Worm (Caenorhabditis elegans) whole organism, L2 larva: Measurements from ENCODE around the gene mrps-22.

ENCODE experiments used
- ZK546.5 ChIP-seq: sonication (generic microtip); optimal IDR thresholded peaks from 2 replicates; lab custom pipeline; 2017; ENCODE audit warnings: missing biosample characterization, missing genetic modification characterization
- dmd-4 ChIP-seq: sonication (generic microtip); optimal IDR thresholded peaks from 2 replicates; lab custom pipeline; 2017; ENCODE audit warnings: missing biosample characterization, missing genetic modification characterization
- elt-3 ChIP-seq: sonication (generic microtip); optimal IDR thresholded peaks from 2 replicates; lab custom pipeline; 2017; ENCODE audit warnings: missing biosample characterization, missing genetic modification characterization
- lin-39 ChIP-seq: fragments of 150-350 bp; optimal IDR thresholded peaks from 2 replicates; lab custom pipeline; 2014; ENCODE audit warnings: missing biosample characterization, missing genetic modification reagents, missing genetic modification characterization
- nhr-129 ChIP-seq: fragments of 150-350 bp; optimal IDR thresholded peaks from 2 replicates; lab custom pipeline; 2014; ENCODE audit warnings: missing biosample characterization, missing genetic modification characterization
- snpc-4 ChIP-seq: fragments of 150-350 bp; optimal IDR thresholded peaks from 2 replicates; lab custom pipeline; 2014; ENCODE audit warnings: missing biosample characterization, missing genetic modification characterization

DNA sequence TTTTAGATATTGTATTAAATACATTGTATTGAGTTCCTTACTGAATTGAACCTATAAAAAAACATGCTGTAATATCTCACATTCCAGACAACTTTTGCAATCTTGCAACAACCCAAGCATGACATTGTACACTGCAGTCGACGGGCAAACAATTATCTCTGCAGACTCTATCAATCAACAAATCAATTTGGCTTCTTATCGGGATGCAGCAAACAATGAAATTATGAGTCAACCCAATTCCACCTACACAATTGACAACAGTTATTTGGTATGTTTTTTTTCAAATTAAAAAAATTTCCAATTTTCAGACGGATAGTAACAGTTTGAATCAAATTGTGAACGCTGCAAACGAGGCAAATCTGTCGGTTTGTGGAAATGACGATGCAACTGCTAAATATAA, 48.5 kb downstream of the mrps-22 start:
- no peak for TF ChIP-seq dmd-4 (tag; lab: Kevin White, UChicago)
- no peak for TF ChIP-seq lin-39 (tag; lab: Kevin White, UChicago)
- no peak for TF ChIP-seq elt-3 (tag; lab: Kevin White, UChicago)
- TF ChIP-seq nhr-129 (tag; lab: Kevin White, UChicago): no peak
- TF ChIP-seq ZK546.5 (tag; lab: Kevin White, UChicago): no peak
- TF ChIP-seq snpc-4 (tag; lab: Kevin White, UChicago): no peak
